Worm (Caenorhabditis elegans): ENCODE data around the gene grl-30.
"Not testable (repeated sequence)": the region's sequence is repeated elsewhere in the genome, so short reads cannot be mapped to it uniquely, and the experiment has no call there.

Gene grl-30

ce11 chrV:3557422-3557821 is 1.3 kb downstream of the grl-30 start, which contains the start of gene grl-31:
TSS of gene grl-31 (minus strand) at chrV:3557778.
- TF ChIP-seq unc-130 (GFP tag; optimal IDR thresholded peaks at IDR 0.05) (no peak), lim-7 (GFP tag; IDR thresholded peaks at IDR 0.05) (peak; percentile 21; the same call in 1 of the 2 replicates), gei-8 (GFP tag; optimal IDR thresholded peaks at IDR 0.05) (no peak), set-16 (GFP tag; IDR thresholded peaks at IDR 0.05) (peak; percentile 51)

DNA sequence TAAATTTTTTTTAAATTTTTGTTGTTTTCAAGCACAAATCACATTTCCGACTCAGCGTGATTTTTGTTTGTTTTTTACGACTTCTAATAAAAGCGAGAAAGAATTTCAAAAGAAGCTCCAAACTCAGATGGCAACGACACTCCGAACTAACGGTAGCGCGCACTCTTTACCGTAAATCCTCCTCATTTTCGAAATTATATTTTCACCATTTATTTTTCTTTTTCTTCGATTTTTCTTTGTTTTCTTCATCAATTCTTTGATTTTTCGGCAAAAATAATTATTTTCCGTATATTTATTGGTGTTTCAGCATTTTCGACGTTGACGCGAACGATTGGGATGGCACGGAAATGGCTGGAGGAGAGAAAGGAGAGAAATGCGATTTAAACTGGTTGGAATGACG is 2.7 kb downstream of the grl-30 start, which contains the start of gene T24A6.1:
Gene T24A6.1, plus strand, starts transcription at position 301 of the 400 bp plus-strand sequence.
- TF ChIP-seq fos-1, lsy-2, nhr-102 (tag; optimal IDR thresholded peaks at IDR 0.05): not testable (repeated sequence)

DNA sequence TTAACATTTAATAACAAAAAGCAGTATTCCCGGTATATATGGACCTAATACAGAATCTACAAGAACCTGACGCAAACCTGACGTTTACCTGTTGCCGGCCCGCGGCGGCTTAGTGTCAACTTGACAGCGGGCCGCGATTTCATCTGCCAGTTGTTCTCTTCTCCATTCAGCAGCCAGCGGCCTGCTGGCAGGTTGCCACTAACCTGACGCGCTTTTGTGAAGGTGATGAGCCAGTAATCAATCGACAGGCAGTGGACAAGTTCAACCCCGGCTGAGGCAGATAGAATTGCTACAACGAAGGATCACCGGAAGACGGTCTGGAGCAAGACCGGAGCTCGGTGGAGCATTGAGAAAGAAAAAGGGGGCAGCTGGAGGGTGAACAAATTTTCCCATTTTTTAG is 3.6 kb downstream of the grl-30 start:
- peak; percentile 58; the same call in 1 of the 2 replicates for TF ChIP-seq set-16 (GFP tag; IDR thresholded peaks at IDR 0.05)

DNA sequence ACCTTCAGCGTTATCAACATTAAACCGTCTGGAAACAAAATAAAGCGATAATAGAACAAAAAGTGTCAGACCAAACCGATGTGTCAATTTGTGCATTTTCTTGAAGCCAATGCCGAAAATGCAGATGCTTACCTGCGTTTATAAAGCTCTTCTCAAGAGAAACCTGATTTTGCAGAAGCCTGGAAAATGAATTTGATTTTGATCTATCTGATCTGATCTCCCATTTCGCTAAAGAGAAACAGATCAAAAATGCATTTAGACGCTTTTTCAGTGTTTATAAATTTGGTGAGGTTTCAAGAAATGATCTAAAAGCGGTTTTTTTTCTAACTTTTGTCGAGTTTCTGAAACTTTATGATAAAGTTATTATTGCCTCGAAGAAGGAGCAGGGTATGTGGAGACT is 6.7 kb downstream of the grl-30 start, which contains the start of gene T24A6.16:
Gene T24A6.16, minus strand, starts transcription at position 101 of the 400 bp plus-strand sequence.
- not testable (repeated sequence) for TF ChIP-seq pqm-1 (tag; optimal IDR thresholded peaks at IDR 0.05); arid-1 (GFP tag; conservative IDR thresholded peaks at IDR 0.05); ceh-82 (tag; optimal IDR thresholded peaks at IDR 0.05)

ce11 chrV:3564335-3564734 is 8.2 kb downstream of the grl-30 start, which contains the start of gene T24A6.17:
TSS of gene T24A6.17 (minus strand) at chrV:3564435.
- TF ChIP-seq lir-3 (tag; optimal IDR thresholded peaks at IDR 0.05); D1046.2 (GFP tag; IDR thresholded peaks at IDR 0.05); ceh-32 (tag; optimal IDR thresholded peaks at IDR 0.05; ENCODE audit: poor library complexity): not testable (repeated sequence)

DNA sequence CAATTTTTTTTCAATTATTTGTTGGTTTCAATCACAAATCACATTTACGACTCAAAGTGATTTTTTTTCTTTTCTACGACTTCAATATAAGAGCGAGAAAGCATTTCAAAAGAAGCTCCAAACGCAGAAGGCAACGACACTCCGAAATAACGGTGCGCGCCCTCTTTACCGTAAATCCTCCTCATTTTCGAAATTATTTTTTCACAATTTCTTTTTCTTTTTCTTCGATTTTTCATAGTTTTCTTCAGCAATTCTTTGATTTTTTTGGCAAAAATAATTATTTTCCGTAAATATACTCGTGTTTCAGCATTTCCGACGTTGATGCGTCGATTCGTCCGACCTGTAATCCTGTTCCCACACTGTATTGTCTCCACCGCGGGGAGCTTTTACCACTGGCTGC is 14.6 kb downstream of the grl-30 start, which contains the start of gene F40C5.2:
Gene F40C5.2, plus strand, starts transcription at position 301 of the 400 bp plus-strand sequence.
- not testable (repeated sequence) for TF ChIP-seq vab-7 (GFP tag; IDR thresholded peaks at IDR 0.05); nhr-41 (GFP tag; IDR thresholded peaks at IDR 0.05); nhr-28 (tag; optimal IDR thresholded peaks at IDR 0.05)

- not testable (repeated sequence) for TF ChIP-seq egl-43 (GFP tag; IDR thresholded peaks at IDR 0.05); nhr-6 (tag; optimal IDR thresholded peaks at IDR 0.05); zfp-3 (GFP tag; conservative IDR thresholded peaks at IDR 0.05)
These were observed 16.3 kb downstream of the grl-30 start, which contains the start of gene F40C5.1 for ce11 chrV:3572408-3572807. TSS of gene F40C5.1 (plus strand) at chrV:3572708.

- no peak for TF ChIP-seq zip-2 (tag; optimal IDR thresholded peaks at IDR 0.05)
- no peak for TF ChIP-seq dpl-1 (GFP tag; optimal IDR thresholded peaks at IDR 0.05)
- no peak for TF ChIP-seq egl-27 (tag; optimal IDR thresholded peaks at IDR 0.05)
- TF ChIP-seq F44E2.7 (GFP tag; IDR thresholded peaks at IDR 0.05): no peak
- no peak for TF ChIP-seq nhr-111 (GFP tag; optimal IDR thresholded peaks at IDR 0.05)
- TF ChIP-seq mxl-2 (GFP tag; conservative IDR thresholded peaks at IDR 0.05): no peak
- TF ChIP-seq nhr-28 (tag; optimal IDR thresholded peaks at IDR 0.05): no peak
- TF ChIP-seq set-16 (GFP tag; IDR thresholded peaks at IDR 0.05): no peak
- no peak for TF ChIP-seq ceh-82 (tag; optimal IDR thresholded peaks at IDR 0.05)
These were observed 19.7 kb downstream of the grl-30 start, which contains the start of gene grl-27 for ce11 chrV:3575759-3576158. TSS of gene grl-27 (minus strand) at chrV:3575859.
